Worm (Caenorhabditis elegans): Measurements from ENCODE around the gene clec-176.
"Not testable (repeated sequence)": the region's sequence is repeated elsewhere in the genome, so short reads cannot be mapped to it uniquely, and the experiment has no call there.

The clec-176 gene

DNA sequence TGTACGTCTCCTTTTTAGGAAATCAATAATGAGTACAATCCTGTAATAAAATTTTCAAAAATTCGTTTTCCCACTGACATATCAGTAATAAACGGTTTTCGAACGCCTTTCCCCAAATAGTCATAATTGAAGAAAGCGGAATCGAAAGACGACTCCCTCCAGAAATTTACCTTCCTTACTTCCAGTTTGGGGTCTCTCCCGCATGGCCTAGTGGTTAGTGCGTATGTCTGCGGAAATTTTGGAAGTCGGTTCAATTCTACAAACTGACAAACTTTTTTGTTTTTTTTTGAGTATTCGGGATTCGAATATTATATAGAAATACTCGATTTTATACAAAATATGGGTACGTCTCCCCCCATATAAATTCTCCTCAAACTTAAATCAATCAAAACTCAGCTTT lies 34.1 kb upstream of the clec-176 start:
- TF ChIP-seq pha-4 (GFP tag; IDR thresholded peaks at IDR 0.05) = peak; percentile 88; the same call in 1 of the 2 replicates
- TF ChIP-seq pha-4 (tag; optimal IDR thresholded peaks at IDR 0.05) = not testable (repeated sequence)
- peak; percentile 82 for TF ChIP-seq arid-1 (GFP tag; conservative IDR thresholded peaks at IDR 0.05)
- peak; percentile 96 for TF ChIP-seq snpc-1.2 (GFP tag; IDR thresholded peaks at IDR 0.05)
- TF ChIP-seq zfp-3 (GFP tag; conservative IDR thresholded peaks at IDR 0.05) = peak; percentile 52; the same call in 1 of the 2 replicates
- peak; percentile 89 for TF ChIP-seq F26F4.8 (GFP tag; conservative IDR thresholded peaks at IDR 0.05)

- no peak for TF ChIP-seq daf-12 (tag; optimal IDR thresholded peaks at IDR 0.05)
- TF ChIP-seq set-16 (GFP tag; IDR thresholded peaks at IDR 0.05) = no peak
- TF ChIP-seq php-3 (GFP tag; IDR thresholded peaks at IDR 0.05) = no peak
- TF ChIP-seq nhr-41 (GFP tag; IDR thresholded peaks at IDR 0.05) = no peak
- TF ChIP-seq fkh-10 (GFP tag; optimal IDR thresholded peaks at IDR 0.05) = no peak
Observed at ce11 chrIV:4953887-4954286, 30.0 kb upstream of the clec-176 start, which contains the start of gene str-163. str-163 (plus strand) TSS chrIV:4954187.

DNA sequence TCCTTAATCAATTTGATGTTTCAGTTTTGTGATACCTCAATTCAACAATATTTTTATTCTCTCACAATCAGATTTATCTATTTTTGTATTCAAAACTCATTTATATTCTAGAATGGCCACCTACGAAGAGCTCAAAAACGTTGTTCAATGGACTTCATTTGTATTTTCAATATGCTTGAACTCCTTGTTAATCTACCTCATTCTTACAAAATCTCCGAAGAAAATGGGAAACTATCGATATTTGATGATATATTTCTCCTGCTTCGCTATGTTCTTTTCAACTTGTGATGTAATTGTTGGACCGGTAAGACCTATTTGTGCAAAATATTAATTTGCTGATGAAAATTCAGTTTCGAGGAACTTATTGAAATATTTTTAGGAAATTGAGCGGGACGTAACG lies 23.2 kb upstream of the clec-176 start, which contains the start of gene str-164:
Gene str-164, plus strand, starts transcription at position 113 of the 400 bp plus-strand sequence.
- TF ChIP-seq unc-62 (GFP tag; optimal IDR thresholded peaks at IDR 0.05 in 1 of 2) = peak in 1 of 2 experiments; percentile 53
- no peak for TF ChIP-seq unc-62 (tag; optimal IDR thresholded peaks at IDR 0.05)
- no peak for TF ChIP-seq tag-97 (GFP tag; IDR thresholded peaks at IDR 0.05)

DNA sequence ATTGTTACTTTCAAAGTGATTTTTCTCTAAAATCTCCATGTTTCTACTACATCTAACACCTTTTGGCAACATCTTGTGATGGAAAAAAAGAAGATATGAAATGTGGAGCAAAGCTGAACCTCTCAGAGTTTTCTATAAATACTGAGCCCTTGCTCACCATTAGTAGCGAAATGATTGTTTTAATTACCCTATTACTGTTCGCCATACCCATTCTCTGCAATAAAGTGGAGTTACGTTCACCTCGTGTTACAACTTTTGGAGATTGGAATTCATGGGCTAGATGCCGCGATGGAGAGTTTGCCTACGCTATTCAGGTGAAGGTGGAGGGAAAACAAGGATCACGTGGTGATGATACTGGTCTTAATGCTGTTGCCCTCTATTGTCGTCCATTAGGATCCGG lies 20.0 kb upstream of the clec-176 start, which contains the start of gene txt-3:
Gene txt-3, plus strand, starts transcription at position 125 of the 400 bp plus-strand sequence.
- TF ChIP-seq hlh-11 (tag; optimal IDR thresholded peaks at IDR 0.05) (no peak), mdt-29 (GFP tag; IDR thresholded peaks at IDR 0.05) (no peak), zfp-2 (tag; optimal IDR thresholded peaks at IDR 0.05) (no peak), vab-7 (GFP tag; IDR thresholded peaks at IDR 0.05) (no peak), duxl-1 (tag; optimal IDR thresholded peaks at IDR 0.05; ENCODE audit: poor library complexity) (no peak), arid-1 (GFP tag; conservative IDR thresholded peaks at IDR 0.05) (no peak), unc-62 (GFP tag; optimal IDR thresholded peaks at IDR 0.05 in 1 of 2) (peak in 1 of 2 experiments; percentile 99), unc-62 (tag; optimal IDR thresholded peaks at IDR 0.05) (no peak), F44E2.7 (GFP tag; IDR thresholded peaks at IDR 0.05) (no peak)

DNA sequence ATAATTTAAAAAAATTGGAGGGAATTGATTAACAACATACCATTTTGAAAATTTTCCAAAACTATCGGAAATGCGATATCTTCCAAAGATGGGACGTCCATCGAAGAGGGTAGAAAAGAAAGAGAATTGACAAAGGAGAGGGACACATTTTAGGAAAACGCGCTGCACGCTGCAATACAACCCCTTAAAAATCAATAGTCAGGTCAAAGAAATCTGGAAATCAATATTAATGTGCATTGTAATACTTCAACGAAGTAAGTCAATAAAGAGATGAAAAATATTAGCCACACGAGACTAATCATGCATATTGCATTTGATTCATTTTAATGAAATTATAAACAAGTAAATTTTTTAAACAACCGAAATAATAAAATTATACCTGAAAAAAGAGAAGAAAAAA lies 14.4 kb upstream of the clec-176 start, which contains the start of gene Y9C9A.13:
Gene Y9C9A.13, minus strand, starts transcription at position 101 of the 400 bp plus-strand sequence.
- TF ChIP-seq F26F4.8 (GFP tag; conservative IDR thresholded peaks at IDR 0.05) = no peak
- TF ChIP-seq unc-62 (GFP tag; optimal IDR thresholded peaks at IDR 0.05 in 1 of 2) = no peak
- TF ChIP-seq unc-62 (tag; optimal IDR thresholded peaks at IDR 0.05) = no peak
- no peak for TF ChIP-seq nhr-77 (tag; optimal IDR thresholded peaks at IDR 0.05)
- no peak for TF ChIP-seq egl-43 (GFP tag; IDR thresholded peaks at IDR 0.05)
- no peak for TF ChIP-seq zip-2 (tag; optimal IDR thresholded peaks at IDR 0.05)
- TF ChIP-seq pqm-1 (tag; optimal IDR thresholded peaks at IDR 0.05) = no peak
- TF ChIP-seq ceh-82 (tag; optimal IDR thresholded peaks at IDR 0.05) = no peak
- no peak for TF ChIP-seq zfp-3 (GFP tag; conservative IDR thresholded peaks at IDR 0.05)
- no peak for TF ChIP-seq lsy-2 (tag; optimal IDR thresholded peaks at IDR 0.05)
- TF ChIP-seq ztf-11 (tag; optimal IDR thresholded peaks at IDR 0.05) = no peak
- TF ChIP-seq zfp-2 (tag; optimal IDR thresholded peaks at IDR 0.05) = no peak
- no peak for TF ChIP-seq aly-2 (tag; optimal IDR thresholded peaks at IDR 0.05)
- no peak for TF ChIP-seq ceh-20 (GFP tag; IDR thresholded peaks at IDR 0.05)
- TF ChIP-seq nhr-28 (tag; optimal IDR thresholded peaks at IDR 0.05) = no peak
- TF ChIP-seq ces-1 (GFP tag; optimal IDR thresholded peaks at IDR 0.05) = no peak
- no peak for TF ChIP-seq unc-130 (GFP tag; optimal IDR thresholded peaks at IDR 0.05)
- TF ChIP-seq gei-8 (GFP tag; optimal IDR thresholded peaks at IDR 0.05) = no peak
- no peak for TF ChIP-seq nhr-102 (tag; optimal IDR thresholded peaks at IDR 0.05)
- TF ChIP-seq nhr-48 (tag; optimal IDR thresholded peaks at IDR 0.05) = no peak

All from whole organism, L4 larva.